Fruit fly (Drosophila melanogaster) whole organism, pupa: ENCODE data around the gene CG6878.

ENCODE experiments used
- CG8159 ChIP-seq: fragments of 200-800 bp; sonication (Bioruptor generic); optimal IDR thresholded peaks from 3 replicates; lab custom pipeline; 2018; ENCODE audit warnings: missing biosample characterization, mild to moderate bottlenecking, missing genetic modification characterization, moderate library complexity
- CG9948 ChIP-seq: fragments of 200-800 bp; sonication (Bioruptor generic); optimal IDR thresholded peaks from 2 replicates; lab custom pipeline; 2018; ENCODE audit warnings: missing biosample characterization, mild to moderate bottlenecking, missing genetic modification characterization, moderate library complexity
- D1 ChIP-seq: fragments of 200-800 bp; sonication (Bioruptor generic); optimal IDR thresholded peaks from 2 replicates; lab custom pipeline; 2018; ENCODE audit warnings: missing biosample characterization, mild to moderate bottlenecking, missing genetic modification characterization, moderate library complexity

DNA sequence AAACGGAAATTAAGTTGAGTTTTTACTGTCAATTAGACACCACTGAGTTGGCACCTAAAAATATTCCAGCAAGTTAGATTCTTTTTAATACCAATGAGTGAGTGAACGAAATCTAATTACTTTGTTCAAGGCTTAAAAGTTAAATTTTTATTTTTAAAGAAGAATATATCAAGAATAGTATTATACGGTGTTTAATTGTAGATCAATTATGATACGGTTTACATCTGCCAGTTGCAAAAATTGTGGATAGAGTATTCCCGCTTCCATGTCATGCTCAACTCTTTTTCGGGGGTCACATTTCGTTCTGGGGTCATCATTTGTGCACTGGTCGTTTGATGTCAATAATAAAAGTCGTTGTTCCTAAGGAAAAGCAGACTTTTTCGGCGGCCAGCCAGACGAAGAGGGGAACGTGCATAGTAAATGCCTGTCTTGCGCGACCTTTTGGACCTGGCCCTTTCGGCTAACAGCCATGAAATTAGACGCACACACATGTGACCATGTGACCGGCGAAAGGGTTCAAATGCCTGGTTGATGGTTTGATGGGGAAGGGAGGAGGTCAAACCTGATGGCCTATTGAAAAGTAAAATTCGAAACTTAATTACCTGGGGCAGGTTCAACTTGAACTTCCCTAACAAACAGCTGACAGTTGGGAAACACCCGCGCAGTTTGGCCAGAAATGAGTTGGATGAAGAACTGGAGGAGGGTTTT lies 38.8 kb downstream of the CG6878 start:
- TF ChIP-seq D1 (tag; lab: Kevin White, UChicago) (no peak), CG9948 (tag; lab: Kevin White, UChicago) (no peak), CG8159 (tag; lab: Kevin White, UChicago) (no peak)
